Fruit fly (Drosophila melanogaster) whole organism, embryonic: ENCODE measurements around the gene CG32102.

Experiments
- B-H1 ChIP-seq: fragments of 200-800 bp; sonication (Bioruptor generic); IDR thresholded peaks from 3 replicates; pipeline ENCODE4 v1.3.6; 2022; ENCODE audit warnings: missing biosample characterization, missing genetic modification characterization
- BEAF-32 ChIP-seq: fragments of 200-800 bp; sonication (Bioruptor generic); optimal IDR thresholded peaks from 3 replicates; lab custom pipeline; 2017; ENCODE audit warnings: missing biosample characterization, missing genetic modification characterization, mild to moderate bottlenecking, moderate library complexity, missing genetic modification reagents
- CG1024 ChIP-seq: fragments of 200-800 bp; sonication (Bioruptor generic); IDR thresholded peaks from 2 replicates; pipeline ENCODE4 v1.3.6; 2022; ENCODE audit warnings: missing biosample characterization, missing genetic modification characterization
- CG10267 ChIP-seq: fragments of 200-800 bp; sonication (Bioruptor generic); optimal IDR thresholded peaks from 2 replicates; lab custom pipeline; 2018; ENCODE audit warnings: missing biosample characterization, mild to moderate bottlenecking, missing genetic modification characterization, moderate library complexity
- CG11504 ChIP-seq: fragments of 200-800 bp; sonication (Bioruptor generic); optimal IDR thresholded peaks from 3 replicates; lab custom pipeline; 2019; ENCODE audit warnings: missing biosample characterization, mild to moderate bottlenecking, missing genetic modification characterization, moderate library complexity
- CG14014 ChIP-seq: fragments of 200-800 bp; sonication (Bioruptor generic); IDR thresholded peaks from 2 replicates; pipeline ENCODE4 v1.3.6; 2022; ENCODE audit warnings: missing biosample characterization, missing genetic modification characterization
- CG14965 ChIP-seq: fragments of 200-800 bp; sonication (Bioruptor generic); optimal IDR thresholded peaks from 2 replicates; lab custom pipeline; 2016; ENCODE audit warnings: missing biosample characterization, missing genetic modification characterization, borderline replicate concordance
- CG15073 ChIP-seq: fragments of 200-800 bp; sonication (Bioruptor generic); optimal IDR thresholded peaks from 2 replicates; lab custom pipeline; 2016; ENCODE audit warnings: missing biosample characterization, missing genetic modification characterization
- CG15479 ChIP-seq: fragments of 200-800 bp; sonication (Bioruptor generic); optimal IDR thresholded peaks from 3 replicates; lab custom pipeline; 2019; ENCODE audit warnings: missing biosample characterization, mild to moderate bottlenecking, missing genetic modification characterization, moderate library complexity
- CG17829 ChIP-seq: fragments of 200-800 bp; optimal IDR thresholded peaks from 2 replicates; lab custom pipeline; 2019; ENCODE audit warnings: missing biosample characterization, mild to moderate bottlenecking, missing genetic modification characterization, moderate library complexity
- CG18599 ChIP-seq: fragments of 200-800 bp; sonication (Bioruptor generic); optimal IDR thresholded peaks from 3 replicates; lab custom pipeline; 2017; ENCODE audit warnings: missing biosample characterization, missing genetic modification characterization, mild to moderate bottlenecking, moderate library complexity, missing genetic modification reagents
- CG34376 ChIP-seq: fragments of 200-800 bp; sonication (Bioruptor generic); optimal IDR thresholded peaks from 2 replicates; lab custom pipeline; 2018; ENCODE audit warnings: missing biosample characterization, mild to moderate bottlenecking, missing genetic modification characterization
- CG34422 ChIP-seq: fragments of 200-800 bp; sonication (Bioruptor generic); IDR thresholded peaks from 3 replicates; pipeline ENCODE4 v1.3.6; 2022; ENCODE audit warnings: missing biosample characterization, missing genetic modification characterization
- CG4282 ChIP-seq: fragments of 200-800 bp; sonication (Bioruptor generic); optimal IDR thresholded peaks from 2 replicates; lab custom pipeline; 2016; ENCODE audit warnings: missing biosample characterization, missing genetic modification characterization
- CG4360 ChIP-seq: fragments of 200-800 bp; sonication (Bioruptor generic); IDR thresholded peaks from 2 replicates; pipeline ENCODE4 v1.3.6; 2022; ENCODE audit warnings: missing biosample characterization, missing genetic modification characterization
- CG4404 ChIP-seq: fragments of 200-800 bp; sonication (Bioruptor generic); IDR thresholded peaks from 2 replicates; pipeline ENCODE4 v1.3.6; 2022; ENCODE audit warnings: missing biosample characterization, missing genetic modification characterization
- CG4617 ChIP-seq: fragments of 200-800 bp; sonication (Bioruptor generic); optimal IDR thresholded peaks from 3 replicates; lab custom pipeline; 2016; ENCODE audit warnings: missing biosample characterization, missing genetic modification characterization, borderline replicate concordance
- CG4707 ChIP-seq: fragments of 200-800 bp; sonication (Bioruptor generic); optimal IDR thresholded peaks from 2 replicates; lab custom pipeline; 2018; ENCODE audit warnings: missing biosample characterization, mild to moderate bottlenecking, missing genetic modification characterization, moderate library complexity
- CG6254 ChIP-seq: fragments of 200-800 bp; sonication (Bioruptor generic); optimal IDR thresholded peaks from 3 replicates; lab custom pipeline; 2017; ENCODE audit warnings: mild to moderate bottlenecking, missing biosample characterization, missing genetic modification reagents, missing genetic modification characterization
- CG7357 ChIP-seq: fragments of 200-800 bp; sonication (Bioruptor generic); IDR thresholded peaks from 3 replicates; pipeline ENCODE4 v1.3.6; 2022; ENCODE audit warnings: missing biosample characterization, missing genetic modification characterization
- CG7987 ChIP-seq: fragments of 200-800 bp; sonication (Bioruptor generic); optimal IDR thresholded peaks from 2 replicates; lab custom pipeline; 2018; ENCODE audit warnings: missing biosample characterization, mild to moderate bottlenecking, missing genetic modification characterization, moderate library complexity
- CG9797 ChIP-seq: fragments of 200-800 bp; sonication (Bioruptor generic); optimal IDR thresholded peaks from 3 replicates; lab custom pipeline; 2018; ENCODE audit warnings: missing biosample characterization, mild to moderate bottlenecking, missing genetic modification characterization
- Dip2 ChIP-seq: fragments of 200-800 bp; sonication (Bioruptor generic); IDR thresholded peaks from 2 replicates; pipeline ENCODE4 v1.3.6; 2022; ENCODE audit warnings: missing biosample characterization, missing genetic modification characterization
- E2f2 ChIP-seq: fragments of 200-800 bp; sonication (Bioruptor generic); IDR thresholded peaks from 2 replicates; pipeline ENCODE4 v1.3.6; 2022; ENCODE audit warnings: missing biosample characterization, missing genetic modification characterization
- Fer2 ChIP-seq: fragments of 200-800 bp; sonication (Bioruptor generic); optimal IDR thresholded peaks from 2 replicates; lab custom pipeline; 2018; ENCODE audit warnings: missing biosample characterization, mild to moderate bottlenecking, missing genetic modification characterization, moderate library complexity
- Gsc ChIP-seq: fragments of 200-800 bp; sonication (Bioruptor generic); IDR thresholded peaks from 2 replicates; pipeline ENCODE4 v1.3.6; 2022; ENCODE audit warnings: missing biosample characterization, missing genetic modification characterization
- Lim3 ChIP-seq: fragments of 200-800 bp; sonication (Bioruptor generic); IDR thresholded peaks from 2 replicates; pipeline ENCODE4 v1.3.6; 2022; ENCODE audit warnings: missing biosample characterization, missing genetic modification characterization
- Lpt ChIP-seq: fragments of >200 bp; optimal IDR thresholded peaks from 2 replicates; lab custom pipeline; 2018; ENCODE audit warnings: missing biosample characterization, missing genetic modification characterization
- MESR4 ChIP-seq: fragments of 200-800 bp; sonication (Bioruptor generic); optimal IDR thresholded peaks from 2 replicates; lab custom pipeline; 2018; ENCODE audit warnings: missing biosample characterization, mild to moderate bottlenecking, missing genetic modification characterization, moderate library complexity
- NFAT ChIP-seq: fragments of 200-800 bp; sonication (Bioruptor generic); IDR thresholded peaks from 2 replicates; pipeline ENCODE4 v1.3.6; 2022; ENCODE audit warnings: missing biosample characterization, missing genetic modification characterization
- Oaz ChIP-seq: fragments of 200-800 bp; sonication (Bioruptor generic); IDR thresholded peaks from 2 replicates; pipeline ENCODE4 v1.3.6; 2022; ENCODE audit warnings: missing biosample characterization, missing genetic modification characterization
- Six4 ChIP-seq: fragments of 200-800 bp; sonication (Bioruptor generic); optimal IDR thresholded peaks from 2 replicates; lab custom pipeline; 2016; ENCODE audit warnings: missing biosample characterization, missing genetic modification characterization
- Usf ChIP-seq: fragments of 200-800 bp; sonication (Bioruptor generic); optimal IDR thresholded peaks from 2 replicates; lab custom pipeline; 2017; ENCODE audit warnings: missing genotype, missing biosample characterization, missing genetic modification characterization
- ash1 ChIP-seq: fragments of 200-800 bp; sonication (Bioruptor generic); optimal IDR thresholded peaks from 2 replicates; lab custom pipeline; 2018; ENCODE audit warnings: missing biosample characterization, mild to moderate bottlenecking, missing genetic modification characterization
- bcd ChIP-seq: fragments of 200-800 bp; sonication (Bioruptor generic); optimal IDR thresholded peaks from 2 replicates; lab custom pipeline; 2017; ENCODE audit warnings: missing biosample characterization, mild to moderate bottlenecking, missing genetic modification characterization
- cad ChIP-seq: fragments of >200 bp; optimal IDR thresholded peaks from 2 replicates; lab custom pipeline; 2017; ENCODE audit warnings: missing biosample characterization, missing genetic modification characterization
- croc ChIP-seq: fragments of 200-800 bp; sonication (Bioruptor generic); conservative IDR thresholded peaks from 3 replicates; pipeline ENCODE4 v1.3.6; 2022; ENCODE audit warnings: missing biosample characterization, missing genetic modification characterization
- gcm ChIP-seq: fragments of 200-800 bp; sonication (Bioruptor generic); optimal IDR thresholded peaks from 2 replicates; lab custom pipeline; 2019; ENCODE audit warnings: missing biosample characterization, mild to moderate bottlenecking, missing genetic modification characterization, moderate library complexity
- gcm2 ChIP-seq: fragments of 200-800 bp; sonication (Bioruptor generic); optimal IDR thresholded peaks from 2 replicates; lab custom pipeline; 2016; ENCODE audit warnings: missing biosample characterization, missing genetic modification characterization
- gem ChIP-seq: fragments of 200-800 bp; sonication (Bioruptor generic); optimal IDR thresholded peaks from 2 replicates; lab custom pipeline; 2019; ENCODE audit warnings: missing biosample characterization, mild to moderate bottlenecking, missing genetic modification characterization, moderate library complexity
- gro ChIP-seq: fragments of 200-800 bp; sonication (Bioruptor generic); optimal IDR thresholded peaks from 2 replicates; lab custom pipeline; 2016; ENCODE audit warnings: missing biosample characterization, missing genetic modification characterization
- h ChIP-seq: fragments of >200 bp; optimal IDR thresholded peaks from 2 replicates; lab custom pipeline; 2017
- ham ChIP-seq: fragments of 200-800 bp; sonication (Bioruptor generic); IDR thresholded peaks from 2 replicates; pipeline ENCODE4 v1.3.6; 2022; ENCODE audit warnings: missing biosample characterization, missing genetic modification characterization
- hb ChIP-seq: fragments of 200-800 bp; sonication (Bioruptor generic); IDR thresholded peaks from 3 replicates; pipeline ENCODE4 v1.3.6; 2022; ENCODE audit warnings: missing biosample characterization, missing genetic modification characterization; ENCODE audit not compliant: partially characterized antibody
- her ChIP-seq: fragments of 200-800 bp; sonication (Bioruptor generic); optimal IDR thresholded peaks from 2 replicates; lab custom pipeline; 2016; ENCODE audit warnings: missing biosample characterization, missing genetic modification characterization
- jing ChIP-seq: fragments of 200-800 bp; sonication (Bioruptor generic); optimal IDR thresholded peaks from 2 replicates; lab custom pipeline; 2018; ENCODE audit warnings: missing biosample characterization, mild to moderate bottlenecking, missing genetic modification characterization
- kay ChIP-seq: fragments of 200-800 bp; sonication (Bioruptor generic); optimal IDR thresholded peaks from 2 replicates; lab custom pipeline; 2016; ENCODE audit warnings: missing biosample characterization, missing genetic modification characterization
- pan ChIP-seq, 4 experiments: fragments of >200 bp in 3 of 4; fragments of 200-800 bp in 1 of 4; sonication (Bioruptor generic) in 1 of 4; optimal IDR thresholded peaks in 3 of 4; IDR thresholded peaks in 1 of 4; 2 replicates each; pipeline versions ENCODE4 v1.3.6 to Lab custom; 2017 to 2022; ENCODE audit warnings: missing biosample characterization in 2 of 4, missing genetic modification characterization in 2 of 4, mixed read lengths in 1 of 4
- sisA ChIP-seq: fragments of 200-800 bp; sonication (Bioruptor generic); IDR thresholded peaks from 2 replicates; pipeline ENCODE4 v1.3.6; 2022; ENCODE audit warnings: missing biosample characterization, missing genetic modification characterization
- so ChIP-seq: fragments of 200-800 bp; sonication (Bioruptor generic); IDR thresholded peaks from 3 replicates; pipeline ENCODE4 v1.3.6; 2022; ENCODE audit warnings: missing biosample characterization, missing genetic modification characterization
- tin ChIP-seq: fragments of 200-800 bp; sonication (Bioruptor generic); optimal IDR thresholded peaks from 3 replicates; lab custom pipeline; 2016; ENCODE audit warnings: missing biosample characterization, missing genetic modification characterization
- trh ChIP-seq: fragments of 200-800 bp; sonication (Bioruptor generic); optimal IDR thresholded peaks from 2 replicates; lab custom pipeline; 2016; ENCODE audit warnings: missing biosample characterization, missing genetic modification characterization

The CG32102 gene

DNA sequence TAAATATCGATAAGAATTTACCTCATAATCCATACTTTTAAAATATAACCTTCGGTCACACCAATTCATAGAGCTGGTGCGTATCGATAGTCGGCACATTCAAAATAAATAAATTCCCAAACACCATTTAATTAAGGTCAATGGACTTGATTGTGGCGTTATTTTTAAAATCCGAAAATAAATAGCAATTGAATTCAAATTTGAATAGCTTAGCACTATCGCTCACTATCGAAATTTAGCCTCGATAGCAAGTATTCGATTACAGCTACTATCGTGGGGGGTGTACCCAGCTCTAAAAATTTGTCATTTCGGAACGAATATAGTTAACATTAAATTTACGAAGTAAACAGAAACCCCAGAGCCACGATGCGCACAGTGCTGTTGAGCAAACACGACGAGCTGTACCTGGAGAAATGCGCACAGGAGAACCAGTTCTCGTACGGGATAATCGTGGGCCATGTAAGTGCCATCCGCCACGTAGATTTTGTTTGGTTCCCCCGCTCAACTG lies 1.9 kb upstream of the CG32102 start, which contains the start of gene CG10616 (continued):
- TF ChIP-seq ash1 (GFP tag; lab: Kevin White, UChicago), result no peak
- TF ChIP-seq cad, result no peak
- TF ChIP-seq Lpt (GFP tag; lab: Kevin White, UChicago), result no peak
- no peak for TF ChIP-seq CG7987 (GFP tag; lab: Kevin White, UChicago)
- no peak for TF ChIP-seq bcd (GFP tag; lab: Kevin White, UChicago)
- no peak for TF ChIP-seq ham
- TF ChIP-seq CG11504, result no peak
- no peak for TF ChIP-seq kay
- TF ChIP-seq jing (GFP tag; lab: Kevin White, UChicago), result no peak
- TF ChIP-seq h, result no peak
- TF ChIP-seq Oaz (GFP tag; lab: Robert Waterston, UW), result no peak
- TF ChIP-seq CG4404, result no peak
- TF ChIP-seq MESR4, result peak; percentile 82
- no peak for TF ChIP-seq gem (tag; lab: Kevin White, UChicago)
- peak; percentile 93 for TF ChIP-seq hb
- TF ChIP-seq Dip2 (GFP tag; lab: Robert Waterston, UW), result no peak
- TF ChIP-seq CG10267 (tag; lab: Kevin White, UChicago), result peak; percentile 63
- no peak for TF ChIP-seq tin
- no peak for TF ChIP-seq CG34422 (GFP tag; lab: Robert Waterston, UW)
- no peak for TF ChIP-seq CG1024 (GFP tag; lab: Robert Waterston, UW)
- TF ChIP-seq CG4282 (GFP tag; lab: Kevin White, UChicago), result no peak
- TF ChIP-seq B-H1 (GFP tag; lab: Robert Waterston, UW), result no peak
- peak; percentile 17 for TF ChIP-seq CG17829 (tag; lab: Kevin White, UChicago)
- TF ChIP-seq CG14965 (GFP tag; lab: Kevin White, UChicago), result no peak
- no peak for TF ChIP-seq CG15073
- no peak for TF ChIP-seq CG6254 (GFP tag; lab: Kevin White, UChicago)
- TF ChIP-seq CG14014 (GFP tag; lab: Robert Waterston, UW), result no peak
- TF ChIP-seq CG15479 (GFP tag; lab: Kevin White, UChicago), result no peak
- no peak for TF ChIP-seq Usf
- TF ChIP-seq Six4 (GFP tag; lab: Kevin White, UChicago), result no peak
- TF ChIP-seq CG18599 (GFP tag; lab: Kevin White, UChicago), result no peak
- TF ChIP-seq her (GFP tag; lab: Kevin White, UChicago), result no peak
- no peak for TF ChIP-seq CG4707 (GFP tag; lab: Kevin White, UChicago)
- TF ChIP-seq CG34376, result no peak
- no peak for TF ChIP-seq gcm (GFP tag; lab: Kevin White, UChicago)
- no peak for TF ChIP-seq pan (optimal IDR thresholded peaks at IDR 0.05; lab: Kevin White, UChicago)
- no peak for TF ChIP-seq pan (GFP tag; optimal IDR thresholded peaks at IDR 0.05 in 1 of 2, IDR thresholded peaks at IDR 0.05 in 1 of 2)
- TF ChIP-seq gro (GFP tag; lab: Kevin White, UChicago), result no peak
- TF ChIP-seq Lim3 (GFP tag; lab: Robert Waterston, UW), result no peak
- TF ChIP-seq trh, result no peak
- TF ChIP-seq CG7357 (GFP tag; lab: Robert Waterston, UW), result 0 out of 3 replicates have a peak, but pooled peaks have one; percentile 10
- no peak; the same call in 1 of the 2 replicates for TF ChIP-seq sisA (GFP tag; lab: Robert Waterston, UW)
- TF ChIP-seq CG4360 (GFP tag; lab: Robert Waterston, UW), result no peak
- no peak for TF ChIP-seq Fer2
- TF ChIP-seq E2f2, result peak; percentile 70
- peak; percentile 66 for TF ChIP-seq CG9797
- TF ChIP-seq CG4617 (GFP tag; lab: Kevin White, UChicago), result peak; percentile 53
- no peak for TF ChIP-seq NFAT (GFP tag; lab: Robert Waterston, UW)
- TF ChIP-seq gcm2 (GFP tag; lab: Kevin White, UChicago), result no peak
- TF ChIP-seq so, result no peak
- TF ChIP-seq croc (GFP tag; lab: Robert Waterston, UW), result no peak
- no peak for TF ChIP-seq Gsc (GFP tag; lab: Robert Waterston, UW)
- peak; percentile 91 for TF ChIP-seq BEAF-32
